Worm (Caenorhabditis elegans) whole organism, late embryonic: ENCODE data around the gene F11C7.7.

Source experiments
- C38D4.7 ChIP-seq: fragments of 200-800 bp; sonication (Bioruptor generic); optimal IDR thresholded peaks from 2 replicates; lab custom pipeline; 2018; ENCODE audit warnings: mild to moderate bottlenecking, missing genetic modification characterization, moderate library complexity, missing compliant biosample characterization
- F13H6.1 ChIP-seq: sonication (generic microtip); optimal IDR thresholded peaks from 2 replicates; lab custom pipeline; 2016; ENCODE audit warnings: missing genetic modification characterization, missing compliant biosample characterization
- Y22D7AL.16 ChIP-seq: sonication (generic microtip); optimal IDR thresholded peaks from 2 replicates; lab custom pipeline; 2016; ENCODE audit warnings: missing genetic modification characterization, missing compliant biosample characterization
- ama-1 ChIP-seq: fragments of 150-350 bp; optimal IDR thresholded peaks from 2 replicates; lab custom pipeline; 2014
- ceh-18 ChIP-seq: sonication (generic microtip); optimal IDR thresholded peaks from 2 replicates; lab custom pipeline; 2016; ENCODE audit warnings: missing genetic modification characterization, missing compliant biosample characterization
- ceh-22 ChIP-seq: sonication (generic microtip); optimal IDR thresholded peaks from 2 replicates; lab custom pipeline; 2017; ENCODE audit warnings: missing biosample characterization, missing genetic modification characterization
- ceh-31 ChIP-seq: sonication (generic microtip); optimal IDR thresholded peaks from 2 replicates; lab custom pipeline; 2016; ENCODE audit warnings: missing genetic modification characterization, missing compliant biosample characterization
- ceh-34 ChIP-seq: sonication (generic microtip); optimal IDR thresholded peaks from 2 replicates; lab custom pipeline; 2016; ENCODE audit warnings: mild to moderate bottlenecking, missing genetic modification characterization, missing compliant biosample characterization
- ceh-48 ChIP-seq: sonication (generic microtip); optimal IDR thresholded peaks from 2 replicates; lab custom pipeline; 2016; ENCODE audit warnings: missing genetic modification characterization, inconsistent platforms, missing compliant biosample characterization
- ceh-6 ChIP-seq: fragments of 200-800 bp; sonication (Bioruptor generic); optimal IDR thresholded peaks from 2 replicates; lab custom pipeline; 2018; ENCODE audit warnings: mild to moderate bottlenecking, missing genetic modification characterization, missing compliant biosample characterization
- ceh-9 ChIP-seq: sonication (generic microtip); optimal IDR thresholded peaks from 2 replicates; lab custom pipeline; 2016; ENCODE audit warnings: mild to moderate bottlenecking, missing genetic modification characterization, inconsistent platforms, missing compliant biosample characterization
- che-1 ChIP-seq: sonication (generic microtip); optimal IDR thresholded peaks from 2 replicates; lab custom pipeline; 2016; ENCODE audit warnings: mild to moderate bottlenecking, missing genetic modification characterization, missing compliant biosample characterization
- eyg-1 ChIP-seq: sonication (generic microtip); optimal IDR thresholded peaks from 2 replicates; lab custom pipeline; 2016; ENCODE audit warnings: missing genotype, missing genetic modification characterization, missing compliant biosample characterization
- gmeb-2 ChIP-seq: sonication (generic microtip); optimal IDR thresholded peaks from 2 replicates; lab custom pipeline; 2016; ENCODE audit warnings: missing genetic modification characterization, inconsistent platforms, missing compliant biosample characterization
- hlh-15 ChIP-seq: sonication (generic microtip); optimal IDR thresholded peaks from 2 replicates; lab custom pipeline; 2016; ENCODE audit warnings: missing genetic modification characterization, missing compliant biosample characterization
- hlh-30 ChIP-seq: sonication (generic microtip); optimal IDR thresholded peaks from 2 replicates; lab custom pipeline; 2017; ENCODE audit warnings: antibody characterized with exemption, missing genetic modification characterization, missing compliant biosample characterization; ENCODE audit not compliant: insufficient read depth
- hlh-6 ChIP-seq: sonication (generic microtip); optimal IDR thresholded peaks from 2 replicates; lab custom pipeline; 2016; ENCODE audit warnings: missing genotype, missing genetic modification characterization, missing compliant biosample characterization
- hlh-8 ChIP-seq: sonication (generic microtip); optimal IDR thresholded peaks from 2 replicates; lab custom pipeline; 2016; ENCODE audit warnings: missing genotype, missing genetic modification characterization, missing compliant biosample characterization
- lim-6 ChIP-seq: sonication (generic microtip); optimal IDR thresholded peaks from 2 replicates; lab custom pipeline; 2016; ENCODE audit warnings: missing genetic modification characterization, missing compliant biosample characterization
- lin-11 ChIP-seq: fragments of 200-800 bp; sonication (Bioruptor generic); optimal IDR thresholded peaks from 2 replicates; lab custom pipeline; 2018; ENCODE audit warnings: mild to moderate bottlenecking, missing genetic modification characterization, missing compliant biosample characterization
- madf-2 ChIP-seq: sonication (generic microtip); optimal IDR thresholded peaks from 2 replicates; lab custom pipeline; 2017; ENCODE audit warnings: missing genetic modification characterization, missing compliant biosample characterization
- mec-3 ChIP-seq: sonication (generic microtip); optimal IDR thresholded peaks from 2 replicates; lab custom pipeline; 2016; ENCODE audit warnings: borderline replicate concordance, missing genetic modification characterization, missing compliant biosample characterization
- nhr-11 ChIP-seq: fragments of 150-350 bp; optimal IDR thresholded peaks from 2 replicates; lab custom pipeline; 2014; ENCODE audit warnings: missing biosample characterization, missing genetic modification characterization
- odd-2 ChIP-seq: sonication (generic microtip); optimal IDR thresholded peaks from 2 replicates; lab custom pipeline; 2017; ENCODE audit warnings: antibody characterized with exemption, mild to moderate bottlenecking, missing genetic modification characterization, missing compliant biosample characterization
- pag-3 ChIP-seq: sonication (generic microtip); optimal IDR thresholded peaks from 2 replicates; lab custom pipeline; 2016; ENCODE audit warnings: missing compliant biosample characterization, missing genetic modification characterization, borderline replicate concordance
- pat-9 ChIP-seq: fragments of 200-800 bp; sonication (Bioruptor generic); optimal IDR thresholded peaks from 2 replicates; lab custom pipeline; 2018; ENCODE audit warnings: mild to moderate bottlenecking, missing genetic modification characterization, moderate library complexity, missing compliant biosample characterization
- pax-1 ChIP-seq: fragments of 150-350 bp; optimal IDR thresholded peaks from 2 replicates; lab custom pipeline; 2014; ENCODE audit warnings: missing biosample characterization, missing genetic modification characterization
- sdc-2 ChIP-seq: sonication (generic microtip); optimal IDR thresholded peaks from 2 replicates; lab custom pipeline; 2016; ENCODE audit warnings: missing genotype, missing genetic modification characterization, missing compliant biosample characterization
- sox-2 ChIP-seq: fragments of 200-800 bp; sonication (Bioruptor generic); IDR thresholded peaks from 2 replicates; pipeline ENCODE4 v1.3.6; 2022; ENCODE audit warnings: missing genetic modification reagents, missing genetic modification characterization, missing compliant biosample characterization
- syd-9 ChIP-seq: sonication (generic microtip); optimal IDR thresholded peaks from 2 replicates; lab custom pipeline; 2016; ENCODE audit warnings: mild to moderate bottlenecking, missing genetic modification characterization, moderate library complexity, missing compliant biosample characterization
- tbx-7 ChIP-seq: sonication (generic microtip); optimal IDR thresholded peaks from 2 replicates; lab custom pipeline; 2016; ENCODE audit warnings: missing genotype, missing genetic modification characterization, missing compliant biosample characterization
- ttx-3 ChIP-seq: sonication (generic microtip); optimal IDR thresholded peaks from 2 replicates; lab custom pipeline; 2016; ENCODE audit warnings: missing genetic modification reagents, missing genetic modification characterization, missing compliant biosample characterization
- unc-3 ChIP-seq, 2 experiments: fragments of 200-800 bp in 1 of 2; sonication (Bioruptor generic) in 1 of 2; sonication (generic microtip) in 1 of 2; conservative IDR thresholded peaks in 1 of 2; optimal IDR thresholded peaks in 1 of 2; 2 replicates each; pipeline versions ENCODE4 v1.3.6 to Lab custom; 2016 to 2022; ENCODE audit warnings: missing compliant biosample characterization in 2 of 2, missing genetic modification characterization in 2 of 2, missing genetic modification reagents in 1 of 2
- unc-86 ChIP-seq: sonication (generic microtip); optimal IDR thresholded peaks from 2 replicates; lab custom pipeline; 2016; ENCODE audit warnings: missing genetic modification characterization, missing compliant biosample characterization

F11C7.7 gene

ce11 chrX:17356748-17357147, 41.6 kb upstream of the F11C7.7 start:
- TF ChIP-seq pat-9 (tag; lab: Kevin White, UChicago) (no peak), F13H6.1 (tag; lab: Kevin White, UChicago) (no peak), ama-1 (no peak), ceh-34 (tag; lab: Kevin White, UChicago) (no peak), ceh-9 (no peak), sox-2 (GFP tag; lab: Robert Waterston, UW) (no peak), ceh-22 (no peak)

ce11 chrX:17359452-17359851, 38.9 kb upstream of the F11C7.7 start, which contains the start of gene npr-36:
npr-36 (plus strand) TSS chrX:17359752.
- TF ChIP-seq hlh-15 (tag; lab: Kevin White, UChicago) (no peak), ceh-6 (GFP tag; lab: Kevin White, UChicago) (no peak)

ce11 chrX:17362529-17362928, 35.9 kb upstream of the F11C7.7 start, which contains the start of gene F10D7.11:
F10D7.11 (plus strand) TSS chrX:17362829.
- no peak for TF ChIP-seq sdc-2 (tag; lab: Kevin White, UChicago)
- no peak for TF ChIP-seq pax-1 (tag; lab: Kevin White, UChicago)
- no peak for TF ChIP-seq ceh-31 (tag; lab: Kevin White, UChicago)
- no peak for TF ChIP-seq tbx-7 (tag; lab: Kevin White, UChicago)
- TF ChIP-seq che-1 = no peak
- TF ChIP-seq ceh-48 = no peak
- no peak for TF ChIP-seq ama-1
- TF ChIP-seq gmeb-2 (tag; lab: Kevin White, UChicago) = no peak

- TF ChIP-seq pat-9 (tag; lab: Kevin White, UChicago) = no peak
- no peak for TF ChIP-seq unc-3 (GFP tag; conservative IDR thresholded peaks at IDR 0.05; lab: Robert Waterston, UW)
- no peak for TF ChIP-seq unc-3 (tag; optimal IDR thresholded peaks at IDR 0.05; lab: Kevin White, UChicago)
- TF ChIP-seq hlh-6 (tag; lab: Kevin White, UChicago) = no peak
- no peak for TF ChIP-seq ceh-48
- no peak for TF ChIP-seq odd-2
Observed at ce11 chrX:17363491-17363890, 34.9 kb upstream of the F11C7.7 start.

ce11 chrX:17368542-17368941, 29.9 kb upstream of the F11C7.7 start, which contains the start of gene mfsd-10:
mfsd-10 (minus strand) TSS chrX:17368642.
- TF ChIP-seq madf-2 (tag; lab: Kevin White, UChicago) = no peak
- no peak for TF ChIP-seq ceh-18 (tag; lab: Kevin White, UChicago)
- TF ChIP-seq ttx-3 (tag; lab: Kevin White, UChicago) = no peak
- TF ChIP-seq lim-6 = no peak
- no peak for TF ChIP-seq ama-1
- TF ChIP-seq mec-3 = no peak
- TF ChIP-seq C38D4.7 = no peak
- no peak for TF ChIP-seq unc-86 (tag; lab: Kevin White, UChicago)
- TF ChIP-seq sdc-2 (tag; lab: Kevin White, UChicago) = no peak
- TF ChIP-seq pag-3 (tag; lab: Kevin White, UChicago) = no peak
- TF ChIP-seq eyg-1 (tag; lab: Kevin White, UChicago) = no peak
- TF ChIP-seq hlh-8 (tag; lab: Kevin White, UChicago) = no peak
- TF ChIP-seq syd-9 (tag; lab: Kevin White, UChicago) = no peak
- no peak for TF ChIP-seq nhr-11 (tag; lab: Kevin White, UChicago)
- TF ChIP-seq lin-11 (tag; lab: Kevin White, UChicago) = no peak
- no peak for TF ChIP-seq Y22D7AL.16 (tag; lab: Kevin White, UChicago)
- TF ChIP-seq hlh-30 (tag; lab: Kevin White, UChicago) = no peak
